Worm (Caenorhabditis elegans) whole organism, mixed stage, embryonic: ENCODE results near the gene snrp-200.
A peak's percentile ranks its signal among the peaks of the same experiment; 100 is the strongest.

Experiments used
- M03D4.4 ChIP-seq: sonication (generic microtip); optimal IDR thresholded peaks from 2 replicates; lab custom pipeline; 2017; ENCODE audit warnings: mild to moderate bottlenecking, missing genetic modification characterization, missing compliant biosample characterization
- bed-3 ChIP-seq: fragments of 200-800 bp; sonication (Bioruptor generic); optimal IDR thresholded peaks from 3 replicates; lab custom pipeline; 2018; ENCODE audit warnings: mild to moderate bottlenecking, missing genetic modification characterization, moderate library complexity, missing compliant biosample characterization
- blmp-1 ChIP-seq: fragments of 150-350 bp; optimal IDR thresholded peaks from 2 replicates; lab custom pipeline; 2014; ENCODE audit warnings: missing biosample characterization, missing genetic modification characterization
- ceh-39 ChIP-seq: fragments of 150-350 bp; optimal IDR thresholded peaks from 2 replicates; lab custom pipeline; 2014; ENCODE audit warnings: missing biosample characterization, missing genetic modification characterization
- ceh-43 ChIP-seq: fragments of 200-800 bp; sonication (Bioruptor generic); optimal IDR thresholded peaks from 2 replicates; lab custom pipeline; 2018; ENCODE audit warnings: mild to moderate bottlenecking, missing genetic modification characterization, moderate library complexity, missing compliant biosample characterization
- ceh-83 ChIP-seq: fragments of 200-800 bp; sonication (Bioruptor generic); optimal IDR thresholded peaks from 2 replicates; lab custom pipeline; 2018; ENCODE audit warnings: mild to moderate bottlenecking, missing genetic modification characterization, missing compliant biosample characterization
- ces-1 ChIP-seq: fragments of 150-350 bp; optimal IDR thresholded peaks from 2 replicates; lab custom pipeline; 2014; ENCODE audit warnings: missing biosample characterization, missing genetic modification reagents, missing genetic modification characterization
- drap-1 ChIP-seq: fragments of 200-800 bp; sonication (Bioruptor generic); optimal IDR thresholded peaks from 3 replicates; lab custom pipeline; 2018; ENCODE audit warnings: mild to moderate bottlenecking, missing genetic modification characterization, missing compliant biosample characterization
- elt-1 ChIP-seq: sonication (generic microtip); optimal IDR thresholded peaks from 2 replicates; lab custom pipeline; 2017; ENCODE audit warnings: missing genetic modification characterization, mild to moderate bottlenecking, missing compliant biosample characterization, antibody characterized with exemption, moderate library complexity, borderline replicate concordance; ENCODE audit not compliant: insufficient read depth
- elt-3 ChIP-seq: fragments of 150-350 bp; optimal IDR thresholded peaks from 2 replicates; lab custom pipeline; 2014; ENCODE audit warnings: missing biosample characterization, missing genetic modification characterization
- flh-1 ChIP-seq: fragments of 200-800 bp; sonication (Bioruptor generic); optimal IDR thresholded peaks from 2 replicates; lab custom pipeline; 2018; ENCODE audit warnings: mild to moderate bottlenecking, missing genetic modification characterization, moderate library complexity, missing compliant biosample characterization
- lin-13 ChIP-seq: fragments of 150-350 bp; optimal IDR thresholded peaks from 2 replicates; lab custom pipeline; 2014; ENCODE audit warnings: missing biosample characterization, missing genetic modification characterization
- lin-32 ChIP-seq: fragments of 200-800 bp; sonication (Bioruptor generic); optimal IDR thresholded peaks from 2 replicates; lab custom pipeline; 2018; ENCODE audit warnings: mild to moderate bottlenecking, missing genetic modification characterization, missing compliant biosample characterization
- lsy-2 ChIP-seq: fragments of 150-350 bp; optimal IDR thresholded peaks from 2 replicates; lab custom pipeline; 2014; ENCODE audit warnings: missing biosample characterization, missing genetic modification characterization
- mab-5 ChIP-seq: fragments of 150-350 bp; optimal IDR thresholded peaks from 2 replicates; lab custom pipeline; 2014; ENCODE audit warnings: missing biosample characterization, missing genetic modification characterization
- mep-1 ChIP-seq: fragments of 150-350 bp; optimal IDR thresholded peaks from 2 replicates; lab custom pipeline; 2017; ENCODE audit warnings: missing biosample characterization, missing genetic modification reagents, missing genetic modification characterization, inconsistent platforms
- mls-2 ChIP-seq: sonication (generic microtip); optimal IDR thresholded peaks from 2 replicates; lab custom pipeline; 2016; ENCODE audit warnings: mild to moderate bottlenecking, missing genetic modification characterization, moderate library complexity, missing compliant biosample characterization
- nhr-12 ChIP-seq: fragments of 150-350 bp; optimal IDR thresholded peaks from 2 replicates; lab custom pipeline; 2014; ENCODE audit warnings: missing biosample characterization, missing genetic modification characterization
- nhr-2 ChIP-seq: fragments of 150-350 bp; optimal IDR thresholded peaks from 2 replicates; lab custom pipeline; 2014; ENCODE audit warnings: missing biosample characterization, missing genetic modification characterization
- nhr-237 ChIP-seq: fragments of 150-350 bp; optimal IDR thresholded peaks from 2 replicates; lab custom pipeline; 2014; ENCODE audit warnings: missing biosample characterization, missing genetic modification characterization
- nhr-28 ChIP-seq: fragments of 150-350 bp; optimal IDR thresholded peaks from 2 replicates; lab custom pipeline; 2014; ENCODE audit warnings: missing biosample characterization, missing genetic modification characterization
- nhr-76 ChIP-seq: sonication (generic microtip); optimal IDR thresholded peaks from 2 replicates; lab custom pipeline; 2017; ENCODE audit warnings: missing biosample characterization, missing genetic modification characterization
- pha-4 ChIP-seq: fragments of 150-350 bp; optimal IDR thresholded peaks from 2 replicates; lab custom pipeline; 2018; ENCODE audit warnings: missing biosample characterization, missing genetic modification reagents, missing genetic modification characterization
- sem-2 ChIP-seq: fragments of 200-800 bp; sonication (Bioruptor generic); optimal IDR thresholded peaks from 2 replicates; lab custom pipeline; 2018; ENCODE audit warnings: mild to moderate bottlenecking, missing genetic modification characterization, missing compliant biosample characterization
- snpc-4 ChIP-seq: fragments of 150-350 bp; optimal IDR thresholded peaks from 2 replicates; lab custom pipeline; 2014; ENCODE audit warnings: missing biosample characterization, missing genetic modification characterization
- sptf-1 ChIP-seq: sonication (generic microtip); optimal IDR thresholded peaks from 2 replicates; lab custom pipeline; 2017; ENCODE audit warnings: mild to moderate bottlenecking, missing genetic modification characterization, moderate library complexity, missing compliant biosample characterization
- tbx-8 ChIP-seq: fragments of 200-800 bp; sonication (Bioruptor generic); optimal IDR thresholded peaks from 2 replicates; lab custom pipeline; 2018; ENCODE audit warnings: mild to moderate bottlenecking, missing genetic modification characterization, moderate library complexity, missing compliant biosample characterization
- unc-120 ChIP-seq: sonication (generic microtip); optimal IDR thresholded peaks from 2 replicates; lab custom pipeline; 2017; ENCODE audit warnings: missing genetic modification characterization, missing compliant biosample characterization; ENCODE audit not compliant: poor library complexity, severe bottlenecking
- unc-39 ChIP-seq: fragments of 150-350 bp; optimal IDR thresholded peaks from 2 replicates; lab custom pipeline; 2014; ENCODE audit warnings: missing biosample characterization, missing genetic modification characterization
- unc-62 ChIP-seq: fragments of 150-350 bp; optimal IDR thresholded peaks from 2 replicates; lab custom pipeline; 2014; ENCODE audit warnings: missing biosample characterization, missing genetic modification reagents, missing genetic modification characterization
- zip-8 ChIP-seq: fragments of 150-350 bp; optimal IDR thresholded peaks from 2 replicates; lab custom pipeline; 2014; ENCODE audit warnings: missing biosample characterization, missing genetic modification characterization

Gene snrp-200

DNA sequence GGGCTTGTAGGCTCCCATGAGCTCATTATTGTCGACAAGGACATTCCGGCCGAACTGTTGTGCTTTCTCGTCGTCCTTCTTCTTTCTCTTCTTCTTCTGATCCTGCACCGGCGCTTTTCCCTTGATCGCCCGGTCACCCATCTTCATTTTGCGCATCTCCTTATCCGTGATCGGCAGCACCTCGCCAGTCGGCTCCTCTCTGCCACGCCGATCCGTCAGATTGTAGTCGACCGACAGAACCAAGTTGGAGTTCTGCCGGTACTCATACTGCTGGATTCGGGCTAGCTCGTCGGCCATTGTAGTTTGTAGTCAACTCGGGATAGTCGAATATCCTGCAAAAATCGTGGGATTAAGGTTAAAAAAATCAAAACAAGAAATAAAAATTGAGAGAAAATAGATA is at the start of gene snrp-200:
TSS of gene snrp-200 (minus strand) at position 332 of the 400 bp plus-strand sequence.
- TF ChIP-seq zip-8: no peak
- no peak for TF ChIP-seq unc-120 (tag; lab: Kevin White, UChicago)

DNA sequence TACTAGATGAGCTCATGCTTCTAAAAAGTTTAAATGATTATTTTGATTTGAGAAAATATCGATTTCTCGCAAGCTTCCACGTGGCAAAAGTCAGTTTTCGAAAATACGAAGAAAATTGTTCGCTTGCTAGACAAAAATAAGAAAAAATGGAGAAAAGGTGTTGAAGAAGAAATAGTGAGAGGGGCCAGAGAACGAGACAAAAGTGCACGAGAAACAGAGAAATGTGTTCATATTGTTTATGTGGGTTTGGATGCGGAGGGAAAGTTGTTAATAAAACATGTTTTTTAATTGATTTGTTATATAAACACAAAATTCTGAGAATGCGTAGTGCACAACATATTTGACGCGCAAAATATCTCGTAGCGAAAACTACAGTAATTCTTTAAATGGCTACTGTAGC is 48.7 kb upstream of the snrp-200 start, which contains the start of gene Y46G5A.15:
TSS of gene Y46G5A.15 (minus strand) at position 26 of the 400 bp plus-strand sequence.
- TF ChIP-seq mls-2: no peak
- no peak for TF ChIP-seq tbx-8 (GFP tag; lab: Kevin White, UChicago)
- TF ChIP-seq M03D4.4 (tag; lab: Kevin White, UChicago): no peak
- no peak for TF ChIP-seq ceh-43 (GFP tag; lab: Kevin White, UChicago)
- no peak for TF ChIP-seq nhr-2 (tag; lab: Kevin White, UChicago)
- TF ChIP-seq mep-1 (tag; lab: Kevin White, UChicago): no peak
- no peak for TF ChIP-seq bed-3
- TF ChIP-seq lin-32 (GFP tag; lab: Kevin White, UChicago): no peak
- TF ChIP-seq pha-4: no peak
- no peak for TF ChIP-seq sptf-1 (tag; lab: Kevin White, UChicago)
- TF ChIP-seq elt-3 (tag; lab: Kevin White, UChicago): no peak
- TF ChIP-seq lin-13 (tag; lab: Kevin White, UChicago): no peak
- no peak for TF ChIP-seq lsy-2 (tag; lab: Kevin White, UChicago)
- no peak for TF ChIP-seq snpc-4 (tag; lab: Kevin White, UChicago)
- no peak for TF ChIP-seq nhr-28 (tag; lab: Kevin White, UChicago)
- no peak for TF ChIP-seq blmp-1 (tag; lab: Kevin White, UChicago)
- no peak for TF ChIP-seq ces-1 (GFP tag; lab: Kevin White, UChicago)
- no peak for TF ChIP-seq nhr-237 (tag; lab: Kevin White, UChicago)
- no peak for TF ChIP-seq mab-5 (tag; lab: Kevin White, UChicago)

DNA sequence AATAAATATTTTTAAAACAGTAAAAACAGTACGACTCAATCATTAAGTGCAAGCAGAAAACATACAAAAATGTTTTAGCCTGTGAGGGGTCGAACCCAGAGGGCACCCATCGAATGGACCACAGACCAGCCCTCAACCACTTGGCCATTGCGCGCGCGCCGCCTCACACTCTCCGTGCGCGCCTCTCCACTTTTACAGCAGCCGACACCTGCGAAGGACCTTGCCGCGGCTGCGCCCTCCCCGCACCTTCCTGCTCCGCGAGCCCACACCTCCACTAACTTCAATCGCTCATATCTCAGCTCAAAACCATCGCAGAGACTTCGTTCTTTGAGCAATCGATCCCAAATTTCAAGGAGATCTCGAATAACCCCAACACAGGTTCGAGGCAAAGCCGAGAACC is 41.7 kb upstream of the snrp-200 start:
- TF ChIP-seq lin-13 (tag; lab: Kevin White, UChicago) (peak; percentile 70), sptf-1 (tag; lab: Kevin White, UChicago) (peak; percentile 47), mep-1 (tag; lab: Kevin White, UChicago) (peak; percentile 27)

DNA sequence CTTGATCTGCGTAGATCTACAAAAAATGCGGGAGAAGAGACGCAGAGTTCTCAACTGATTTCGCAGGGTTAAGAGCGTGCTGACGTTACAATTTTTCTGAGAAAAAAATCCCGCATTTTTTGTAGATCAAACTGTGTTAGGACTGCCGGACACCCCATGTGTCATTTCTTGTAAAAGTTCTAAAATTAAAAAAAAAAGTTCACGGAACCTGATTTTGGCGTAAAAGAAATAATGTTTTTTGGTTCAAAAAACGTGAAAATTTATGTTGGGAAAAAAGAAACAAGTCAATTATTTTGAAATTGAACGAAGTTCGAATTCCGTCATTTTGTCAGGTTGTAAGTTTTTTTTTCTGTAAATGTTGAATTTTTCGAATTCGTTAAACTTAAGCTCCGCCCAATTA is 39.7 kb upstream of the snrp-200 start, which contains the start of gene Y46G5A.34:
TSS of gene Y46G5A.34 (plus strand) at position 301 of the 400 bp plus-strand sequence.
- no peak for TF ChIP-seq nhr-12 (tag; lab: Kevin White, UChicago)
- TF ChIP-seq pha-4: no peak
- TF ChIP-seq M03D4.4 (tag; lab: Kevin White, UChicago): no peak
- TF ChIP-seq unc-62: no peak
- TF ChIP-seq nhr-76: no peak
- TF ChIP-seq tbx-8 (GFP tag; lab: Kevin White, UChicago): no peak
- TF ChIP-seq bed-3: no peak
- TF ChIP-seq unc-39: no peak
- no peak for TF ChIP-seq sem-2
- TF ChIP-seq zip-8: no peak
- no peak for TF ChIP-seq mls-2
- TF ChIP-seq ceh-83: no peak

DNA sequence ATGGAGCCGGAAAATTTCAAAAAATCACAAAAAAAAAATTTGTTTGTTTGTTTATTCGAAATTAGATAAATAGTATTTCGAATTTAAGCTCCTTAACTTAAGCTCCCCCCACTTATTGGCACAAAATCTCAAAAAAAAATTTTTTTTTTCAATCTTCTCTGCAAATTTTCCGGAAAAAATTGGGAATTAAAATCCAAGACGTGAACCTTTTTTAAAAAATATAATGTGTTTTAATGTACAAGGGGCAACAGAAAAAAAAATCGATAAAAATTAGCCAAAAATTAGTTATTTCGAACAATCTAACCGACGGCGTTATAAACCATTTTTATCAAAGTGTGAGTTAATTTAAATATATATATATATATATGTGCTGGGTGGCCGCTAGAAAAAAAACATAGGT is 37.7 kb upstream of the snrp-200 start, which contains the start of gene Y46G5A.14:
TSS of gene Y46G5A.14 (plus strand) at position 301 of the 400 bp plus-strand sequence.
- TF ChIP-seq ceh-39 (tag; lab: Kevin White, UChicago) (no peak), ceh-83 (no peak), lsy-2 (tag; lab: Kevin White, UChicago) (no peak), unc-120 (tag; lab: Kevin White, UChicago) (no peak), nhr-2 (tag; lab: Kevin White, UChicago) (no peak), nhr-237 (tag; lab: Kevin White, UChicago) (no peak), snpc-4 (tag; lab: Kevin White, UChicago) (no peak), tbx-8 (GFP tag; lab: Kevin White, UChicago) (no peak), blmp-1 (tag; lab: Kevin White, UChicago) (no peak), bed-3 (no peak), nhr-28 (tag; lab: Kevin White, UChicago) (no peak), ceh-43 (GFP tag; lab: Kevin White, UChicago) (no peak), sptf-1 (tag; lab: Kevin White, UChicago) (no peak), elt-1 (no peak)

DNA sequence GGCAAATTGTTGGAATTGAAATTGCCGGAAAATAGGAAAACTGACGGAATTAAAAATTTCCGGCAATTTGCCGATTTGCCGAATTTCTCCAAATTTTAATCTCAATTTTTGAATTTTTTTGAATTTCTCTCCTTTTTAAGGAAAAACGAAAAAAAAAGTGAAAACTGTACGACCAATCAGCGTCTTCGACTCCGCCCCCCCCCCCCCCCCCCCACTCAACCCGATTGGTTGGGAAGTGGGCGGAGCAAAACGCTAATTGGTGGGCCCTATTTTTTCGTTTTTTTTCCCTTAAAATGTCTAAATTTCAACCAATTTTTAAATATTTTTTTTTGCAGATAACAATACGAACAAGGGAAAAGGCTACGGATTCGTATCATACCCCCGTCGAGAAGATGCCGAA is 33.2 kb upstream of the snrp-200 start:
- TF ChIP-seq unc-39: no peak
- no peak for TF ChIP-seq unc-120 (tag; lab: Kevin White, UChicago)
- TF ChIP-seq bed-3: no peak
- no peak for TF ChIP-seq mls-2
- no peak for TF ChIP-seq drap-1 (GFP tag; lab: Kevin White, UChicago)
- no peak for TF ChIP-seq mep-1 (tag; lab: Kevin White, UChicago)
- no peak for TF ChIP-seq sptf-1 (tag; lab: Kevin White, UChicago)
- no peak for TF ChIP-seq flh-1
